Fruit fly (Drosophila melanogaster): ENCODE measurements around the gene Mgat3.

DNA sequence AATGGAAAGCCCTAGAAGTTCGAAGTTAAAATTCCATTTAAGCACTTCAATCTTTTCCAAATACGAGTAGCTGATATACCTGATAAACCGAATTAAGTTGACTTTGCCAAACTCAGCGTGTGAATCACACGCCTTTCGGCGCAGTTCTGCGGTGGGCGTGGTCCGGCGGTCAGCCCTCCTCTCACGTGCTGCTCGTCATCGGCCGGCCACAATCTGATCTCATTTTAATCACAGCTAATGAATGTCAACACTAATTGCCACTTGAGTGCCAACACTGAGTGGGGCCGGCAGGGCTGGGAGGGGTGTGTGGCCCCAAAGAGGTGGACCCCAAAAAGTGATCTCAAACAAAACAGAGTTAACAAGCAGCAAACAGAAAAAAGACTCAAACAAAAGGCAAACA lies 46.5 kb downstream of the Mgat3 start:
- TF ChIP-seq Ets98B (GFP tag; IDR thresholded peaks at IDR 0.05) (no peak), CG8159 (tag; optimal IDR thresholded peaks at IDR 0.05) (no peak), CG15710 (tag; optimal IDR thresholded peaks at IDR 0.05) (no peak), Snoo (tag; optimal IDR thresholded peaks at IDR 0.05) (no peak), CG34367 (tag; optimal IDR thresholded peaks at IDR 0.05) (no peak), CG12605 (GFP tag; IDR thresholded peaks at IDR 0.05) (no peak), CG13204 (GFP tag; optimal IDR thresholded peaks at IDR 0.05) (no peak), CG8301 (tag; optimal IDR thresholded peaks at IDR 0.05) (no peak), CG4496 (GFP tag; IDR thresholded peaks at IDR 0.05) (no peak), CG17806 (tag; optimal IDR thresholded peaks at IDR 0.05) (no peak), EcR (GFP tag; optimal IDR thresholded peaks at IDR 0.05) (no peak)

Data from whole organism, pupa.